Worm (Caenorhabditis elegans): ENCODE measurements around the gene F22B5.6.

Gene F22B5.6

ce11 chrII:8457438-8457837 is 1.4 kb upstream of the F22B5.6 start, which contains the start of gene zyg-9:
Gene zyg-9, plus strand, starts transcription at chrII:8457818.
- no peak for TF ChIP-seq skn-1 (tag; optimal IDR thresholded peaks at IDR 0.05)
- TF ChIP-seq ztf-4 (tag; optimal IDR thresholded peaks at IDR 0.05) = no peak
- peak; percentile 63 for TF ChIP-seq C34F6.9 (tag; optimal IDR thresholded peaks at IDR 0.05)
- TF ChIP-seq alr-1 (tag; optimal IDR thresholded peaks at IDR 0.05) = no peak
- TF ChIP-seq nhr-12 (tag; optimal IDR thresholded peaks at IDR 0.05) = no peak
- TF ChIP-seq Y55F3AM.14 (GFP tag; optimal IDR thresholded peaks at IDR 0.05) = no peak
- no peak for TF ChIP-seq sma-9 (GFP tag; optimal IDR thresholded peaks at IDR 0.05)
- no peak for TF ChIP-seq sma-9 (tag; optimal IDR thresholded peaks at IDR 0.05)
- no peak for TF ChIP-seq aly-2 (tag; optimal IDR thresholded peaks at IDR 0.05)
- no peak for TF ChIP-seq snpc-4 (tag; optimal IDR thresholded peaks at IDR 0.05)
- TF ChIP-seq ztf-11 (tag; optimal IDR thresholded peaks at IDR 0.05) = no peak
- TF ChIP-seq lsy-2 (tag; optimal IDR thresholded peaks at IDR 0.05) = peak in 1 of 2 experiments; percentile 29
- no peak for TF ChIP-seq zag-1 (tag; optimal IDR thresholded peaks at IDR 0.05)
- peak; percentile 30 for TF ChIP-seq unc-55 (GFP tag; optimal IDR thresholded peaks at IDR 0.05)
- TF ChIP-seq nhr-23 (tag; optimal IDR thresholded peaks at IDR 0.05) = no peak
- TF ChIP-seq F13H6.1 (tag; optimal IDR thresholded peaks at IDR 0.05) = no peak
- no peak for TF ChIP-seq unc-62 (GFP tag; optimal IDR thresholded peaks at IDR 0.05)
- peak; percentile 26 for TF ChIP-seq nhr-129 (tag; optimal IDR thresholded peaks at IDR 0.05)
- no peak for TF ChIP-seq unc-39 (tag; optimal IDR thresholded peaks at IDR 0.05)
- TF ChIP-seq elt-1 (tag; optimal IDR thresholded peaks at IDR 0.05) = no peak
- no peak for TF ChIP-seq ama-1 (optimal IDR thresholded peaks at IDR 0.05)
- TF ChIP-seq ZK546.5 (tag; optimal IDR thresholded peaks at IDR 0.05) = no peak

- TF ChIP-seq aly-2 (tag; optimal IDR thresholded peaks at IDR 0.05) (no peak), nhr-129 (tag; optimal IDR thresholded peaks at IDR 0.05) (no peak), unc-39 (tag; optimal IDR thresholded peaks at IDR 0.05) (no peak), unc-62 (GFP tag; optimal IDR thresholded peaks at IDR 0.05) (no peak), peb-1 (tag; optimal IDR thresholded peaks at IDR 0.05) (no peak), nhr-23 (tag; optimal IDR thresholded peaks at IDR 0.05) (no peak), lin-39 (tag; optimal IDR thresholded peaks at IDR 0.05) (no peak)
Observed at ce11 chrII:8456681-8457389, 841 bp upstream of the F22B5.6 start.

- TF ChIP-seq elt-3 (tag; optimal IDR thresholded peaks at IDR 0.05) (no peak), ztf-1 (GFP tag; conservative IDR thresholded peaks at IDR 0.05) (no peak), sma-9 (GFP tag; optimal IDR thresholded peaks at IDR 0.05) (no peak), sma-9 (tag; optimal IDR thresholded peaks at IDR 0.05) (no peak), lin-11 (tag; optimal IDR thresholded peaks at IDR 0.05) (no peak), gmeb-1 (tag; optimal IDR thresholded peaks at IDR 0.05) (no peak), nhr-21 (tag; optimal IDR thresholded peaks at IDR 0.05) (no peak), nhr-6 (tag; optimal IDR thresholded peaks at IDR 0.05) (no peak), nhr-12 (tag; optimal IDR thresholded peaks at IDR 0.05) (no peak), ZK546.5 (tag; optimal IDR thresholded peaks at IDR 0.05) (no peak), unc-62 (GFP tag; optimal IDR thresholded peaks at IDR 0.05) (no peak), aly-2 (tag; optimal IDR thresholded peaks at IDR 0.05) (no peak), unc-55 (GFP tag; optimal IDR thresholded peaks at IDR 0.05) (no peak), F13H6.1 (tag; optimal IDR thresholded peaks at IDR 0.05) (no peak), nhr-77 (tag; optimal IDR thresholded peaks at IDR 0.05) (no peak), ztf-4 (tag; optimal IDR thresholded peaks at IDR 0.05) (no peak), nhr-23 (tag; optimal IDR thresholded peaks at IDR 0.05) (no peak), unc-39 (tag; optimal IDR thresholded peaks at IDR 0.05) (no peak), alr-1 (tag; optimal IDR thresholded peaks at IDR 0.05) (no peak)
Observed at ce11 chrII:8454513-8454912, 1.5 kb downstream of the F22B5.6 start, which contains the start of gene F22B5.5. Gene F22B5.5, minus strand, starts transcription at chrII:8454613.

- TF ChIP-seq peb-1 (tag; optimal IDR thresholded peaks at IDR 0.05) (no peak), dmd-4 (tag; optimal IDR thresholded peaks at IDR 0.05) (no peak), lsy-2 (tag; optimal IDR thresholded peaks at IDR 0.05) (no peak), nhr-129 (tag; optimal IDR thresholded peaks at IDR 0.05) (peak; percentile 18), C34F6.9 (tag; optimal IDR thresholded peaks at IDR 0.05) (peak; percentile 23), zag-1 (tag; optimal IDR thresholded peaks at IDR 0.05) (peak; percentile 6), nhr-23 (tag; optimal IDR thresholded peaks at IDR 0.05) (no peak), unc-55 (GFP tag; optimal IDR thresholded peaks at IDR 0.05) (no peak)
Observed at ce11 chrII:8451425-8451824, 4.6 kb downstream of the F22B5.6 start.

- peak; percentile 67 for TF ChIP-seq nhr-129 (tag; optimal IDR thresholded peaks at IDR 0.05)
- TF ChIP-seq C34F6.9 (tag; optimal IDR thresholded peaks at IDR 0.05) = peak; percentile 19
- TF ChIP-seq sma-9 (GFP tag; optimal IDR thresholded peaks at IDR 0.05) = peak; percentile 21
- TF ChIP-seq sma-9 (tag; optimal IDR thresholded peaks at IDR 0.05) = no peak
- no peak for TF ChIP-seq R02D3.7 (tag; optimal IDR thresholded peaks at IDR 0.05)
Observed at ce11 chrII:8450750-8451149, 5.2 kb downstream of the F22B5.6 start.

All from whole organism, L2 larva.